Worm (Caenorhabditis elegans) whole organism, L3 larva: Measurements from ENCODE around the gene F16F9.3.
A peak's percentile ranks its signal among the peaks of the same experiment; 100 is the strongest.

Experiments
- R02D3.7 ChIP-seq: fragments of 150-350 bp; optimal IDR thresholded peaks from 2 replicates; lab custom pipeline; 2014; ENCODE audit warnings: missing biosample characterization, missing genetic modification characterization
- ZK546.5 ChIP-seq: sonication (generic microtip); optimal IDR thresholded peaks from 2 replicates; lab custom pipeline; 2017; ENCODE audit warnings: missing biosample characterization, missing genetic modification characterization
- ama-1 ChIP-seq: fragments of 150-350 bp; optimal IDR thresholded peaks from 2 replicates; lab custom pipeline; 2018
- ceh-28 ChIP-seq: fragments of 150-350 bp; optimal IDR thresholded peaks from 2 replicates; lab custom pipeline; 2014; ENCODE audit warnings: missing biosample characterization, missing genetic modification reagents, missing genetic modification characterization
- ceh-9 ChIP-seq: sonication (generic microtip); optimal IDR thresholded peaks from 2 replicates; lab custom pipeline; 2018; ENCODE audit warnings: missing biosample characterization, missing genetic modification characterization
- egl-5 ChIP-seq: fragments of 150-350 bp; optimal IDR thresholded peaks from 2 replicates; lab custom pipeline; 2017; ENCODE audit warnings: missing biosample characterization, missing genetic modification reagents, missing genetic modification characterization, inconsistent platforms
- elt-1 ChIP-seq: fragments of 150-350 bp; optimal IDR thresholded peaks from 2 replicates; lab custom pipeline; 2014; ENCODE audit warnings: missing biosample characterization, missing genetic modification characterization
- elt-2 ChIP-seq: sonication (generic microtip); optimal IDR thresholded peaks from 2 replicates; lab custom pipeline; 2016; ENCODE audit warnings: missing genetic modification reagents, mild to moderate bottlenecking, missing genetic modification characterization, missing compliant biosample characterization
- elt-3 ChIP-seq, 3 experiments: fragments of 150-350 bp in 1 of 3; sonication (generic microtip) in 2 of 3; optimal IDR thresholded peaks; 2 replicates in 2 of 3; 4 replicates in 1 of 3; lab custom pipeline; 2014 to 2017; ENCODE audit warnings: missing biosample characterization in 3 of 3, missing genetic modification characterization in 3 of 3
- fkh-2 ChIP-seq: fragments of 150-350 bp; optimal IDR thresholded peaks from 2 replicates; lab custom pipeline; 2014; ENCODE audit warnings: missing biosample characterization, missing genetic modification reagents, missing genetic modification characterization
- fos-1 ChIP-seq: fragments of 150-350 bp; optimal IDR thresholded peaks from 2 replicates; lab custom pipeline; 2014; ENCODE audit warnings: missing biosample characterization, missing genetic modification characterization
- hmg-11 ChIP-seq: sonication (generic microtip); optimal IDR thresholded peaks from 2 replicates; lab custom pipeline; 2016; ENCODE audit warnings: missing genetic modification characterization, missing compliant biosample characterization
- jun-1 ChIP-seq: fragments of 150-350 bp; optimal IDR thresholded peaks from 2 replicates; lab custom pipeline; 2014; ENCODE audit warnings: missing biosample characterization, missing genetic modification reagents, missing genetic modification characterization
- lin-15B ChIP-seq: fragments of 150-350 bp; optimal IDR thresholded peaks from 2 replicates; lab custom pipeline; 2014; ENCODE audit warnings: missing biosample characterization, missing genetic modification characterization
- lsy-12 ChIP-seq: sonication (generic microtip); optimal IDR thresholded peaks from 2 replicates; lab custom pipeline; 2016; ENCODE audit warnings: mild to moderate bottlenecking, missing genetic modification characterization, missing compliant biosample characterization
- nfya-1 ChIP-seq: sonication (generic microtip); optimal IDR thresholded peaks from 2 replicates; lab custom pipeline; 2017; ENCODE audit warnings: missing genetic modification characterization, mild to moderate bottlenecking, missing compliant biosample characterization, antibody characterized with exemption, moderate library complexity; ENCODE audit not compliant: insufficient read depth
- nhr-12 ChIP-seq: fragments of 150-350 bp; optimal IDR thresholded peaks from 2 replicates; lab custom pipeline; 2014; ENCODE audit warnings: missing biosample characterization, missing genetic modification characterization
- nhr-23 ChIP-seq: fragments of 150-350 bp; optimal IDR thresholded peaks from 2 replicates; lab custom pipeline; 2014; ENCODE audit warnings: missing biosample characterization, missing genetic modification reagents, missing genetic modification characterization
- nhr-25 ChIP-seq: sonication (generic microtip); optimal IDR thresholded peaks from 2 replicates; lab custom pipeline; 2017; ENCODE audit warnings: missing biosample characterization, missing genetic modification characterization
- nhr-28 ChIP-seq: fragments of 150-350 bp; optimal IDR thresholded peaks from 2 replicates; lab custom pipeline; 2014; ENCODE audit warnings: missing biosample characterization, missing genetic modification characterization
- nhr-43 ChIP-seq: sonication (generic microtip); optimal IDR thresholded peaks from 2 replicates; lab custom pipeline; 2016; ENCODE audit warnings: mild to moderate bottlenecking, missing genetic modification characterization, missing compliant biosample characterization; ENCODE audit not compliant: poor library complexity, severe bottlenecking
- nhr-67 ChIP-seq: fragments of 150-350 bp; optimal IDR thresholded peaks from 2 replicates; lab custom pipeline; 2014; ENCODE audit warnings: missing biosample characterization, missing genetic modification characterization
- nhr-76 ChIP-seq: fragments of 150-350 bp; sonication (generic microtip); optimal IDR thresholded peaks from 5 replicates; lab custom pipeline; 2014; ENCODE audit warnings: missing biosample characterization, missing genetic modification characterization
- nhr-77 ChIP-seq: fragments of 150-350 bp; optimal IDR thresholded peaks from 2 replicates; lab custom pipeline; 2014; ENCODE audit warnings: missing biosample characterization, missing genetic modification characterization
- pha-4 ChIP-seq: fragments of 150-350 bp; optimal IDR thresholded peaks from 2 replicates; lab custom pipeline; 2014; ENCODE audit warnings: missing biosample characterization, missing genetic modification reagents, missing genetic modification characterization
- pqm-1 ChIP-seq: fragments of 150-350 bp; optimal IDR thresholded peaks from 2 replicates; lab custom pipeline; 2017; ENCODE audit warnings: missing biosample characterization, missing genetic modification characterization, inconsistent platforms
- skn-1 ChIP-seq: fragments of 150-350 bp; optimal IDR thresholded peaks from 2 replicates; lab custom pipeline; 2014; ENCODE audit warnings: missing biosample characterization, missing genetic modification characterization
- unc-62 ChIP-seq: fragments of 150-350 bp; sonication (generic microtip); optimal IDR thresholded peaks from 4 replicates; lab custom pipeline; 2014; ENCODE audit warnings: missing biosample characterization, missing genetic modification reagents, missing genetic modification characterization
- ztf-4 ChIP-seq: fragments of 150-350 bp; optimal IDR thresholded peaks from 2 replicates; lab custom pipeline; 2014; ENCODE audit warnings: missing biosample characterization, missing genetic modification characterization

Gene F16F9.3

DNA sequence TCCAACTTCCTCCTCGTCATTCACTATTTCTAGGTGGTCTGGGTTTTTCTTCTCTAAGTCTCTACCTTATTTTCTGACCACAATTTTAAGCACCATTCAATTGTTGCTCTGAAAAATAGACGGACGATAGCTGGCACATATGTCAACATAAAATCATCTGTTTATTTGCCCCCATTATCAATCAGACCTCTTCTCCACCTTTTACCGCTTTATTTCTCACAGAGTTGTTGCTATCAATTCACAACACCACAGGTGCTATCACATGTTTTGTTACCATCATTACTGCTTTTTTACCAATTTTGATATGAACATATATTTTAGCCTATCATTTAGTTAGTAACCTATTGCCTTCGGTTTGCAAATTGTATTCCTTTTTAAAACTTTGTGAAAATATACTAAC, 35.3 kb downstream of the F16F9.3 start:
- no peak for TF ChIP-seq nhr-76 (tag; lab: Kevin White, UChicago)
- TF ChIP-seq jun-1: peak; percentile 1
- peak; percentile 41 for TF ChIP-seq elt-2 (tag; lab: Kevin White, UChicago)
- peak; percentile 17 for TF ChIP-seq pqm-1 (tag; lab: Kevin White, UChicago)
- peak; percentile 80 for TF ChIP-seq pha-4
- TF ChIP-seq R02D3.7 (tag; lab: Kevin White, UChicago): no peak
- TF ChIP-seq fos-1 (tag; lab: Kevin White, UChicago): no peak

DNA sequence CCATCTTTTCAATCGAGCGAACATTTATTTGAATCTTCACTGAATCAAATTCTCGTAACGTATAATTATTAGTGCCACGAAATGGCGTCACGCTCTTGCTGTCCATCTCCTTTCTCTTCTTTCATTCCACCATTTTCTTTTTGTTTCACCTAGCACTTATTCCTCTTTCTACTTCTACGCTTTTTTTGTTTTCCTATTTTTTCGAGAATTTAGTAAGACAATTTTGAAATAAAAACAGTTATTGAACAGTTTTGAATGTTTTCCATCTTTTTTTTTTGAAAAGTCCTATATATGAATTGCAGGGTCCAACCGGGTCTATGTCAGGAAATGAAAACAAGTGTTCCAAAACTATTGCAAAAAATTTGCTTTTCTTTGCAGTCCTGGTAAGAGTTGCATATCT, 37.6 kb downstream of the F16F9.3 start, which contains the start of gene T01B10.5:
Gene T01B10.5, plus strand, starts transcription at position 301 of the 400 bp plus-strand sequence.
- TF ChIP-seq nfya-1 (tag; lab: Kevin White, UChicago): no peak
- TF ChIP-seq skn-1 (tag; lab: Kevin White, UChicago): no peak
- TF ChIP-seq ceh-28 (tag; lab: Kevin White, UChicago): no peak
- no peak for TF ChIP-seq egl-5
- no peak for TF ChIP-seq R02D3.7 (tag; lab: Kevin White, UChicago)
- no peak for TF ChIP-seq fos-1 (tag; lab: Kevin White, UChicago)
- TF ChIP-seq ceh-9: no peak
- no peak for TF ChIP-seq nhr-25 (tag; lab: Kevin White, UChicago)
- TF ChIP-seq, all 47 proteins: peak for 0

DNA sequence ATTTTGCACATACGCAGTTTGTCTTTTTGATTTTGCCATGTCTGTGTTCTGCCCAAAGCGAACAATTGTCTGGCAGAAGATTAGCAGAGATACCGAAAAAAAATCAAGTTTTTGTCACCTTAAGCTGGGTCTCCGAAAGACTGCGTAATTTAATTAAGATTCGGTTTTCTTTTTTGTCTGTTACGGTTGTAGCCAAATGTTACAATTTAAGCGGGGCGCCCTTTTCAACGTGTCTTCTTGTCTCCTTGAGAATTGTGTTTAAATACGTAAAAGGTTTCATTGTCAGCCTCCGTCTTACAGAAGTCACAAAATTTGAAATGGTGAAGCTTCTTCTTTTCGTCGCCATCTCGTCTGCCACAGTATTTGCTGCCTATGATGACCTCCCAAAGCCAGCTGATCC, 42.3 kb downstream of the F16F9.3 start, which contains the start of gene grd-14:
Gene grd-14, plus strand, starts transcription at position 301 of the 400 bp plus-strand sequence.
- TF ChIP-seq lsy-12 (tag; lab: Kevin White, UChicago) (no peak), elt-3 (tag; optimal IDR thresholded peaks at IDR 0.05; lab: Kevin White, UChicago) (no peak), nhr-25 (tag; lab: Kevin White, UChicago) (peak; percentile 60), nhr-77 (tag; lab: Kevin White, UChicago) (no peak), fos-1 (tag; lab: Kevin White, UChicago) (no peak)

DNA sequence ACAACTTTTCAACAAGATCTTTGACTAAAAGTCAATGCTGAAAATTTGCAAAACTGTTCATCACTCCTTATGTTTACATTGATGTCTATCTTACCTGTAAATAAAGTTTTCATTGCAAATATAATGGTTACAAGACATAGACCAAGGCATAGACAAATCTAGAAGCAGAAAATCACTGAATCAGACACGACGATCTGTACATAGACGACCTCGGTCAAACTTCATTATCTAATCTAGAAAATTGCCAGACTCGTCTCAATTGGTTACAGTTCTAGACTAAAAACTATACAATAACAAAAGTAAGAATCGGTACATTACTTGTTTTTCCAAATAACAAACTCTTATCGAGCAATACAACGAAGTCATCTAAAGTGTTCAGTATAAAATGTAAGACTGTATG, 43.5 kb downstream of the F16F9.3 start, which contains the start of gene grd-4:
Gene grd-4, plus strand, starts transcription at position 301 of the 400 bp plus-strand sequence.
- TF ChIP-seq lsy-12 (tag; lab: Kevin White, UChicago) (no peak), ZK546.5 (tag; lab: Kevin White, UChicago) (no peak), hmg-11 (tag; lab: Kevin White, UChicago) (no peak), elt-3 (tag; optimal IDR thresholded peaks at IDR 0.05; lab: Kevin White, UChicago) (no peak), R02D3.7 (tag; lab: Kevin White, UChicago) (no peak), elt-2 (tag; lab: Kevin White, UChicago) (no peak), ama-1 (lab: Kevin White, UChicago) (no peak), unc-62 (no peak), nhr-67 (tag; lab: Kevin White, UChicago) (no peak), skn-1 (tag; lab: Kevin White, UChicago) (no peak), nhr-12 (tag; lab: Kevin White, UChicago) (no peak), nhr-25 (tag; lab: Kevin White, UChicago) (peak; percentile 49), nhr-43 (tag; lab: Kevin White, UChicago) (no peak), elt-1 (tag; lab: Kevin White, UChicago) (peak; percentile 77), nhr-77 (tag; lab: Kevin White, UChicago) (no peak), nhr-28 (tag; lab: Kevin White, UChicago) (no peak), jun-1 (no peak), lin-15B (tag; lab: Kevin White, UChicago) (no peak)

DNA sequence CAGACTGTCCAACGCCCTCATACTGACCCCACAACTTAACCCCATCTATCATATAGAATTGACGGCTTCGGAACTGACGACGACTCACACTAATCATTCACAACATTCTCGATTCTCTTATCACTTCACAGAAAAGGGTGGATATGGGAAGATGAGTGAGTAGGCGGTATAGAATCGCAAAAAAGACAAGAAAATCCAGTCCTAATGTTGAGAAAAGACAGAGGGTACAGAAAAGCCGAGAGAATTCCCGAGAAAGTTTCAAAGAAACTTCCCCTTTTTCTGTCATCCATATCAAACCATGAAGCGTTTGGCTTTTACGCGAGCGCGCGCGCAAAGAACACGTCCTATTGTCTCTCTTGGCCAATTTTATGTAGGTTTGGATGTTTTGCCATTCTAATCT, 46.8 kb downstream of the F16F9.3 start:
- TF ChIP-seq fkh-2 (no peak), nhr-43 (tag; lab: Kevin White, UChicago) (peak; percentile 60), nhr-23 (tag; lab: Kevin White, UChicago) (peak; percentile 71), nhr-25 (tag; lab: Kevin White, UChicago) (peak; percentile 15), ztf-4 (tag; lab: Kevin White, UChicago) (no peak), lin-15B (tag; lab: Kevin White, UChicago) (no peak)

DNA sequence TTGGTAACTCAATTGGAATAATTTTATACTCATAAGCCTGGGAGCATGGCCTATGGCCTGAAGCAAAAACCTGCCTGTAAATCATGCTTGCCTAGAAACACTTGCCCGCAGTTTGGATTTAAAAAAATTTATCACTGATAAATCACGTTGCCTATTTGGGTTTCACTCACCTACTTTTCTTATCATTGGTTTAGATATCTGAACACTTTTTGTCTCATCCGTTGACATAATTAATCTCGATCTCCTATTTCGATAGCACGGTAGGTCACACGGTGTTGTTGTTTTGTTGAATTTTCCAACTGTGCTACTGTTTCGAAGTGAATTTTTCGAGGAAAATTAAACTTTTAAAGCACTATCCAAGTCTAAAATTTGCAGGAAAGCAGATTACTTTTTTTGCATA, 49.6 kb downstream of the F16F9.3 start:
- TF ChIP-seq egl-5: no peak
- peak; percentile 76 for TF ChIP-seq nhr-23 (tag; lab: Kevin White, UChicago)
